Worm (Caenorhabditis elegans): ENCODE data around the gene ZC84.6.

ZC84.6 gene

DNA sequence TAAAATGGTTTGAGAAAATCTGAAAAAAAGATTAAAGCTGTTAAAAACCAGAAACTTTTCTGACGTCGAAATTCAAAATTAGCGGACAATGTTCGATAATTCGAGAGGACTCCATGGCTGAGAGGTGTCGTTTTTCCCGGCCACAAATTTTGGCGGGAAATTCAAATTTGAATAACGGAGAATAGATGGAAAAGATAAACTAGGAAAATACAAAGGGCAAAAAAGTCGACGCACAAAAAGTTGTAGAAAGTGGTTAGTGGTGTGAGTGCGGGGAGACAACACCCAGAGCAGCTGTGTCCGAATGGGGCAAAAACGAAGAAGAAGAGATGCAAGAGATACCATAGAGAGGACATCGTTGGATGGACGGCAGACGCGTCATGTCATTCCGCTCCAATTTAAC, 8.4 kb downstream of the ZC84.6 start, which contains the start of gene cls-3:
Gene cls-3, minus strand, starts transcription at position 19 of the 400 bp plus-strand sequence.
- TF ChIP-seq drap-1 (GFP tag; optimal IDR thresholded peaks at IDR 0.05) (no peak), hlh-1 (tag; optimal IDR thresholded peaks at IDR 0.05) (peak; percentile 40), nhr-28 (tag; optimal IDR thresholded peaks at IDR 0.05) (no peak), zip-8 (tag; optimal IDR thresholded peaks at IDR 0.05) (no peak), pha-4 (tag; optimal IDR thresholded peaks at IDR 0.05) (no peak), ces-1 (GFP tag; optimal IDR thresholded peaks at IDR 0.05) (peak; percentile 20), M03D4.4 (tag; optimal IDR thresholded peaks at IDR 0.05) (no peak), nhr-76 (tag; optimal IDR thresholded peaks at IDR 0.05) (no peak), nhr-12 (tag; optimal IDR thresholded peaks at IDR 0.05) (no peak), unc-62 (GFP tag; optimal IDR thresholded peaks at IDR 0.05) (no peak), unc-120 (tag; optimal IDR thresholded peaks at IDR 0.05; ENCODE audit: poor library complexity, severe bottlenecking) (no peak), blmp-1 (tag; optimal IDR thresholded peaks at IDR 0.05) (no peak), sem-2 (GFP tag; optimal IDR thresholded peaks at IDR 0.05) (no peak), nhr-237 (tag; optimal IDR thresholded peaks at IDR 0.05) (no peak), elt-3 (tag; optimal IDR thresholded peaks at IDR 0.05) (no peak), ceh-83 (GFP tag; optimal IDR thresholded peaks at IDR 0.05) (peak; percentile 8), nhr-2 (tag; optimal IDR thresholded peaks at IDR 0.05) (no peak), sptf-1 (tag; optimal IDR thresholded peaks at IDR 0.05) (no peak), bed-3 (GFP tag; optimal IDR thresholded peaks at IDR 0.05) (no peak), tbx-8 (GFP tag; optimal IDR thresholded peaks at IDR 0.05) (no peak), ceh-43 (GFP tag; optimal IDR thresholded peaks at IDR 0.05) (no peak), lsy-2 (tag; optimal IDR thresholded peaks at IDR 0.05) (no peak), mab-5 (tag; optimal IDR thresholded peaks at IDR 0.05) (no peak), lin-32 (GFP tag; optimal IDR thresholded peaks at IDR 0.05) (no peak), cnd-1 (tag; optimal IDR thresholded peaks at IDR 0.05) (peak; percentile 35)

DNA sequence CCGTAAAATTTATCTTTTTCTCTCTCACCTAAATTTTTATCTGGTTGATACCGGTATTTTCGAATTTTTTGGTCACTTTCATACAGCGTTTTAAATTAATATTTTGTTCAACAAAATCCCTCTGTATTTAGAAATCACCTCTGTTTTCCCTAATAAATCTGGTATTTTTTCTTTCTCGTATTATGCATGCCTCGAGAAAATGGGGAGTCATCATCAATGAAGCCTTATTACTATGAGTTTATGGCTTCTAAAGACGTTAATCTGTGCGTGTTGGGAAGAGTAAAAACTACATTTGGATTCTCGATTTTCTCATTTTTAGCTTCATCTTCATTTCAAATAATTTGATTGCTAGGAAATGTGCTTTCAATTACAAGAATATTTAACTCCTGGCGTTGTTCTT, 13.8 kb downstream of the ZC84.6 start, which contains the start of gene ZC84.7:
Gene ZC84.7, plus strand, starts transcription at position 301 of the 400 bp plus-strand sequence.
- TF ChIP-seq lin-13 (tag; optimal IDR thresholded peaks at IDR 0.05) (no peak), hlh-1 (tag; optimal IDR thresholded peaks at IDR 0.05) (no peak), ces-1 (GFP tag; optimal IDR thresholded peaks at IDR 0.05) (no peak), nhr-28 (tag; optimal IDR thresholded peaks at IDR 0.05) (no peak), nhr-76 (tag; optimal IDR thresholded peaks at IDR 0.05) (no peak), elt-3 (tag; optimal IDR thresholded peaks at IDR 0.05) (no peak), sptf-1 (tag; optimal IDR thresholded peaks at IDR 0.05) (no peak), tbx-8 (GFP tag; optimal IDR thresholded peaks at IDR 0.05) (no peak), bed-3 (GFP tag; optimal IDR thresholded peaks at IDR 0.05) (no peak), unc-120 (tag; optimal IDR thresholded peaks at IDR 0.05; ENCODE audit: poor library complexity, severe bottlenecking) (no peak), drap-1 (GFP tag; optimal IDR thresholded peaks at IDR 0.05) (no peak), unc-39 (tag; optimal IDR thresholded peaks at IDR 0.05) (no peak), snpc-4 (tag; optimal IDR thresholded peaks at IDR 0.05) (no peak)

DNA sequence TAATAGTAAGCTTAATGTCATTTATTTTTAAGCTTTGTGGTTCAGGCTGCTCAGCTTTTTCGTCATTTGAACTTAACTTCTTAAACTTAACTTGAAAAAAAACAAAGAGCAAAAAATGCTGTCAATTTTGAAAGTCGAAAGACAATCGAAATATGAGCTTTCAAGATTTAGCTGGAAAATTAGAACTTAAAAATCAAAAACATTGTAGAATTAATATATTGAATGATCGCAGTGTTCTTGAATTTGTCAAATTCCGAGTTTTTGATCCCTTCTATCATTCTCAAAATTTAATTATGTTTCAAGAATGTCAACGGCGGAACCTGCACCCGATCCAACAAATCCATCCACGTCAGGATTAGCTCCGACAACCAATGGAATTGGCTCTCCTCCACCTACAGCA, 18.3 kb downstream of the ZC84.6 start, which contains the start of gene tax-4:
Gene tax-4, plus strand, starts transcription at position 301 of the 400 bp plus-strand sequence.
- TF ChIP-seq ces-1 (GFP tag; optimal IDR thresholded peaks at IDR 0.05) (no peak), zip-8 (tag; optimal IDR thresholded peaks at IDR 0.05) (no peak)

DNA sequence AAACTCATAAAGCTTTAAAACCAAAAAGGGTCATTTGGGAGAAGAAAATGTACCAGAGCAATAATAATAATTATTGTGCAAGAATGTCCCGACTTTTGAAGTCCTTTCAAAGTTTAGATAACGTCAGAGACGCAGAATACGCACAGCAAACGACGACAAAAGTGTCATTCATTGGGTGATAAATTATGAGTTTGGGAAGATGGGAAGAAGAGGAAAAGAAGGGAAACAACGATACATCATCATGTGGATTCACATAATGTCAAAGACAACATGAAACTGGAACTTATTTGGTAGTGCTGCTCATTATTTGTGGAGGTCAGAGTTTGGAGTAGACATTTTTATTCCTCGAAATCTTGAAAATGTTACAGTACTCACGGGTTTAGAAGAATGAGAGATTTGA, 21.6 kb downstream of the ZC84.6 start:
- TF ChIP-seq unc-62 (GFP tag; optimal IDR thresholded peaks at IDR 0.05) (peak; percentile 58), ceh-39 (tag; optimal IDR thresholded peaks at IDR 0.05) (no peak)

DNA sequence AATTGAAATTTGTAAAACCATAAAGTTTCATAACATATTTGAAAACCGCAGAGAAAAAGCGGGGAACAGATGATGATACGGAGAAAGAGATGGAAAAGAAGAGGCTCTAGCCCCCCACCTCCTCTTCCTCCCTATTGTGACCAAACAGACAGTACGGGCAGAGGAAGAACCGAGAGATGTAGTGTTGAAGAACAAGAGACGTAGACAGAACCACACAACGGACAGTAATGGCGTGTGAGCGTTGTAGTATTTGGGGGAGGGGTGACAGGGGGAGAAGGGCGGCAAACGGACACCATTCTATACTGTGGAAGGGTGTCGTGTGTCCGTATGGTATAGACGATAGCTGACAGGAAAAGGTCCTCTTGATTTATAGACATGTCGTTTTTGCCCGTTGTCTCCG, 23.5 kb downstream of the ZC84.6 start:
- TF ChIP-seq ceh-83 (GFP tag; optimal IDR thresholded peaks at IDR 0.05) (no peak), M03D4.4 (tag; optimal IDR thresholded peaks at IDR 0.05) (no peak), elt-3 (tag; optimal IDR thresholded peaks at IDR 0.05) (no peak), ztf-11 (tag; optimal IDR thresholded peaks at IDR 0.05) (no peak), mls-2 (tag; optimal IDR thresholded peaks at IDR 0.05) (peak; percentile 21), mep-1 (tag; optimal IDR thresholded peaks at IDR 0.05) (no peak), pha-4 (tag; optimal IDR thresholded peaks at IDR 0.05) (no peak), ces-1 (GFP tag; optimal IDR thresholded peaks at IDR 0.05) (no peak), nhr-2 (tag; optimal IDR thresholded peaks at IDR 0.05) (peak; percentile 85), lsy-2 (tag; optimal IDR thresholded peaks at IDR 0.05) (no peak), unc-62 (GFP tag; optimal IDR thresholded peaks at IDR 0.05) (peak; percentile 58), tbx-8 (GFP tag; optimal IDR thresholded peaks at IDR 0.05) (no peak), ceh-43 (GFP tag; optimal IDR thresholded peaks at IDR 0.05) (no peak), blmp-1 (tag; optimal IDR thresholded peaks at IDR 0.05) (no peak), nhr-76 (tag; optimal IDR thresholded peaks at IDR 0.05) (no peak), zip-8 (tag; optimal IDR thresholded peaks at IDR 0.05) (no peak), bed-3 (GFP tag; optimal IDR thresholded peaks at IDR 0.05) (no peak), unc-120 (tag; optimal IDR thresholded peaks at IDR 0.05; ENCODE audit: poor library complexity, severe bottlenecking) (no peak), hlh-1 (tag; optimal IDR thresholded peaks at IDR 0.05) (no peak), snpc-4 (tag; optimal IDR thresholded peaks at IDR 0.05) (no peak), nhr-28 (tag; optimal IDR thresholded peaks at IDR 0.05) (no peak), lin-13 (tag; optimal IDR thresholded peaks at IDR 0.05) (no peak), nhr-237 (tag; optimal IDR thresholded peaks at IDR 0.05) (no peak), ham-2 (GFP tag; optimal IDR thresholded peaks at IDR 0.05) (peak; percentile 24), flh-1 (GFP tag; optimal IDR thresholded peaks at IDR 0.05) (no peak), unc-39 (tag; optimal IDR thresholded peaks at IDR 0.05) (no peak), mab-5 (tag; optimal IDR thresholded peaks at IDR 0.05) (no peak), nhr-12 (tag; optimal IDR thresholded peaks at IDR 0.05) (no peak), cnd-1 (tag; optimal IDR thresholded peaks at IDR 0.05) (peak; percentile 4), ceh-39 (tag; optimal IDR thresholded peaks at IDR 0.05) (no peak), drap-1 (GFP tag; optimal IDR thresholded peaks at IDR 0.05) (no peak), lin-32 (GFP tag; optimal IDR thresholded peaks at IDR 0.05) (no peak), sptf-1 (tag; optimal IDR thresholded peaks at IDR 0.05) (peak; percentile 24), elt-1 (tag; optimal IDR thresholded peaks at IDR 0.05; ENCODE audit: borderline replicate concordance, insufficient read depth) (no peak), sem-2 (GFP tag; optimal IDR thresholded peaks at IDR 0.05) (no peak)
